Worm (Caenorhabditis elegans): ENCODE data around the gene T06C12.11.

The T06C12.11 gene

DNA sequence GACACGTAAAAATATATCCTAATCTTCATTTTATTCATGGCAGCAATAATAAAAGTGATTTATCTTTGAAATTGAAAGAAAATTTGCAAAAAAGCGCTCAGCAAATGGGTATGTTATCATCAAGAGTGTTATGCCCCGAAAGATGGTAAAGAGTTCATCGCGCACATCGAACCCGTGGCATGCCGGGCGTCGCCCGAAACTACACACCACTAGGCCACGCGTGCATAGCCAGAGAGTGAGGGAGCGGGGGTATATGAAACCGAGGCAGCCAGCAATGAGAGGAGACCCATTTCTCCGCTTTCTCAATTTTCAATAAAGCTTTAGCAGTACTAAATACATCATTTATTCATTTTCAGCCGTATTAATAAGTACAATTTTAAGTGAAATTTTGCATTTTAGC, 19.0 kb upstream of the T06C12.11 start (continued):
- 0 out of 2 replicates have a peak, but pooled peaks have one; percentile 60 for TF ChIP-seq Y95B8A.8 (GFP tag; IDR thresholded peaks at IDR 0.05)
- 0 out of 2 replicates have a peak, but pooled peaks have one; percentile 49 for TF ChIP-seq nfya-2 (GFP tag; IDR thresholded peaks at IDR 0.05)
- peak; percentile 94; the same call in 1 of the 2 replicates for TF ChIP-seq ceh-40 (GFP tag; IDR thresholded peaks at IDR 0.05)
- TF ChIP-seq lin-26 (GFP tag; IDR thresholded peaks at IDR 0.05): peak; percentile 99
- peak; percentile 69 for TF ChIP-seq egrh-3 (GFP tag; IDR thresholded peaks at IDR 0.05)
- TF ChIP-seq K11D2.4 (GFP tag; IDR thresholded peaks at IDR 0.05): peak; percentile 84
- TF ChIP-seq C17E4.6 (GFP tag; IDR thresholded peaks at IDR 0.05): peak; percentile 87
- TF ChIP-seq nhr-179 (tag; optimal IDR thresholded peaks at IDR 0.05): peak; percentile 86
- peak; percentile 91 for TF ChIP-seq F57A8.1 (GFP tag; optimal IDR thresholded peaks at IDR 0.05)
- TF ChIP-seq athp-1 (tag; optimal IDR thresholded peaks at IDR 0.05): peak; percentile 96
- peak; percentile 50; the same call in 1 of the 2 replicates for TF ChIP-seq Y53F4B.3 (GFP tag; IDR thresholded peaks at IDR 0.05)
- TF ChIP-seq ztf-18 (tag; optimal IDR thresholded peaks at IDR 0.05): peak; percentile 85
- TF ChIP-seq Y79H2A.3 (GFP tag; conservative IDR thresholded peaks at IDR 0.05): 0 out of 2 replicates have a peak, but pooled peaks have one; percentile 65
- peak; percentile 87 for TF ChIP-seq hmg-1.2 (GFP tag; IDR thresholded peaks at IDR 0.05)
- peak; percentile 87 for TF ChIP-seq D2030.7 (GFP tag; IDR thresholded peaks at IDR 0.05)
- TF ChIP-seq him-1 (tag; optimal IDR thresholded peaks at IDR 0.05): peak; percentile 96
- TF ChIP-seq nfya-1 (tag; optimal IDR thresholded peaks at IDR 0.05; ENCODE audit: borderline replicate concordance, insufficient read depth): no peak

ce11 chrV:15876308-15876707, 16.5 kb upstream of the T06C12.11 start, which contains the start of gene nhr-102:
Gene nhr-102 (minus strand): TSS chrV:15876408.
- no peak for TF ChIP-seq madf-8 (GFP tag; conservative IDR thresholded peaks at IDR 0.05)
- 0 out of 2 replicates have a peak, but pooled peaks have one; percentile 28 for TF ChIP-seq madf-6 (GFP tag; IDR thresholded peaks at IDR 0.05)

- TF ChIP-seq let-526 (GFP tag; IDR thresholded peaks at IDR 0.05): no peak
- no peak for TF ChIP-seq him-1 (tag; optimal IDR thresholded peaks at IDR 0.05)
- no peak for TF ChIP-seq die-1 (tag; optimal IDR thresholded peaks at IDR 0.05)
- no peak for TF ChIP-seq F49E8.2 (tag; optimal IDR thresholded peaks at IDR 0.05; ENCODE audit: insufficient read depth)
- TF ChIP-seq snpc-3.4 (tag; optimal IDR thresholded peaks at IDR 0.05): no peak
- TF ChIP-seq Y53F4B.3 (GFP tag; IDR thresholded peaks at IDR 0.05): no peak
- no peak for TF ChIP-seq tbx-9 (tag; optimal IDR thresholded peaks at IDR 0.05; ENCODE audit: borderline replicate concordance)
- no peak for TF ChIP-seq nfya-2 (GFP tag; IDR thresholded peaks at IDR 0.05)
- no peak for TF ChIP-seq hmg-20 (GFP tag; IDR thresholded peaks at IDR 0.05)
- TF ChIP-seq K12H6.12 (tag; optimal IDR thresholded peaks at IDR 0.05): no peak
- no peak for TF ChIP-seq lin-40 (tag; optimal IDR thresholded peaks at IDR 0.05)
- TF ChIP-seq attf-6 (GFP tag; IDR thresholded peaks at IDR 0.05): no peak
- no peak for TF ChIP-seq snpc-1.3 (tag; optimal IDR thresholded peaks at IDR 0.05; ENCODE audit: insufficient read depth)
- no peak for TF ChIP-seq hmg-1.2 (GFP tag; IDR thresholded peaks at IDR 0.05)
- no peak for TF ChIP-seq B0336.3 (GFP tag; IDR thresholded peaks at IDR 0.05)
- no peak for TF ChIP-seq rcor-1 (GFP tag; IDR thresholded peaks at IDR 0.05)
- TF ChIP-seq madf-10 (tag; optimal IDR thresholded peaks at IDR 0.05): no peak
Observed at ce11 chrV:15879508-15879907, 13.3 kb upstream of the T06C12.11 start, which contains the start of gene nhr-84. Gene nhr-84 (minus strand): TSS chrV:15879608.

- TF ChIP-seq F57C9.4 (tag; optimal IDR thresholded peaks at IDR 0.05) (no peak), Y53F4B.3 (GFP tag; IDR thresholded peaks at IDR 0.05) (no peak), aptf-2 (GFP tag; conservative IDR thresholded peaks at IDR 0.05) (no peak), mel-28 (tag; optimal IDR thresholded peaks at IDR 0.05; ENCODE audit: borderline replicate concordance) (no peak), nhr-27 (tag; optimal IDR thresholded peaks at IDR 0.05) (no peak), rec-8 (tag; optimal IDR thresholded peaks at IDR 0.05) (no peak), ceh-27 (GFP tag; optimal IDR thresholded peaks at IDR 0.05) (no peak), C06A6.2 (GFP tag; conservative IDR thresholded peaks at IDR 0.05) (no peak), B0336.3 (GFP tag; IDR thresholded peaks at IDR 0.05) (no peak), lsl-1 (GFP tag; optimal IDR thresholded peaks at IDR 0.05) (no peak), egrh-3 (GFP tag; IDR thresholded peaks at IDR 0.05) (no peak), athp-1 (tag; optimal IDR thresholded peaks at IDR 0.05) (no peak)
Observed at ce11 chrV:15880033-15880432, 12.8 kb upstream of the T06C12.11 start.
